Worm (Caenorhabditis elegans) whole organism, late embryonic: ENCODE results near the gene clec-58.
"Not testable (repeated sequence)": the region's sequence is repeated elsewhere in the genome, so short reads cannot be mapped to it uniquely, and the experiment has no call there.

ENCODE experiments used
- C08G9.2 ChIP-seq: sonication (generic microtip); optimal IDR thresholded peaks from 2 replicates; lab custom pipeline; 2016; ENCODE audit warnings: mild to moderate bottlenecking, missing genetic modification characterization, moderate library complexity, missing compliant biosample characterization
- F13H6.1 ChIP-seq: sonication (generic microtip); optimal IDR thresholded peaks from 2 replicates; lab custom pipeline; 2016; ENCODE audit warnings: missing genetic modification characterization, missing compliant biosample characterization
- K09A11.1 ChIP-seq: sonication (generic microtip); optimal IDR thresholded peaks from 2 replicates; lab custom pipeline; 2017; ENCODE audit warnings: antibody characterized with exemption, mild to moderate bottlenecking, missing genetic modification characterization, missing compliant biosample characterization; ENCODE audit not compliant: insufficient read depth
- T23F11.4 ChIP-seq: fragments of 200-800 bp; sonication (Bioruptor generic); optimal IDR thresholded peaks from 2 replicates; lab custom pipeline; 2018; ENCODE audit warnings: mild to moderate bottlenecking, missing genetic modification characterization, missing compliant biosample characterization
- Y22D7AL.16 ChIP-seq: sonication (generic microtip); optimal IDR thresholded peaks from 2 replicates; lab custom pipeline; 2016; ENCODE audit warnings: missing genetic modification characterization, missing compliant biosample characterization
- ceh-18 ChIP-seq: sonication (generic microtip); optimal IDR thresholded peaks from 2 replicates; lab custom pipeline; 2016; ENCODE audit warnings: missing genetic modification characterization, missing compliant biosample characterization
- ceh-19 ChIP-seq: fragments of 200-800 bp; sonication (Bioruptor generic); optimal IDR thresholded peaks from 2 replicates; lab custom pipeline; 2018; ENCODE audit warnings: mild to moderate bottlenecking, missing genetic modification characterization, missing compliant biosample characterization
- ceh-2 ChIP-seq: sonication (generic microtip); optimal IDR thresholded peaks from 2 replicates; lab custom pipeline; 2016; ENCODE audit warnings: missing genotype, missing genetic modification characterization, missing compliant biosample characterization
- ceh-24 ChIP-seq: sonication (generic microtip); optimal IDR thresholded peaks from 2 replicates; lab custom pipeline; 2016; ENCODE audit warnings: mild to moderate bottlenecking, missing genetic modification characterization, missing compliant biosample characterization
- ceh-30 ChIP-seq: fragments of 150-350 bp; optimal IDR thresholded peaks from 2 replicates; lab custom pipeline; 2014; ENCODE audit warnings: missing biosample characterization, missing genetic modification characterization
- ceh-31 ChIP-seq: sonication (generic microtip); optimal IDR thresholded peaks from 2 replicates; lab custom pipeline; 2016; ENCODE audit warnings: missing genetic modification characterization, missing compliant biosample characterization
- ceh-45 ChIP-seq: fragments of 200-800 bp; sonication (Bioruptor generic); IDR thresholded peaks from 2 replicates; pipeline ENCODE4 v1.3.6; 2022; ENCODE audit warnings: missing genetic modification reagents, missing genetic modification characterization, missing compliant biosample characterization
- ceh-6 ChIP-seq: fragments of 200-800 bp; sonication (Bioruptor generic); optimal IDR thresholded peaks from 2 replicates; lab custom pipeline; 2018; ENCODE audit warnings: mild to moderate bottlenecking, missing genetic modification characterization, missing compliant biosample characterization
- ceh-9 ChIP-seq: sonication (generic microtip); optimal IDR thresholded peaks from 2 replicates; lab custom pipeline; 2016; ENCODE audit warnings: mild to moderate bottlenecking, missing genetic modification characterization, inconsistent platforms, missing compliant biosample characterization
- dve-1 ChIP-seq: sonication (generic microtip); optimal IDR thresholded peaks from 2 replicates; lab custom pipeline; 2017; ENCODE audit warnings: antibody characterized with exemption, mild to moderate bottlenecking, missing genetic modification characterization, missing compliant biosample characterization
- elt-2 ChIP-seq: sonication (generic microtip); optimal IDR thresholded peaks from 2 replicates; lab custom pipeline; 2016; ENCODE audit warnings: missing genetic modification reagents, missing genetic modification characterization, missing compliant biosample characterization
- elt-4 ChIP-seq: sonication (generic microtip); optimal IDR thresholded peaks from 2 replicates; lab custom pipeline; 2016; ENCODE audit warnings: missing genetic modification characterization, missing compliant biosample characterization
- eyg-1 ChIP-seq: sonication (generic microtip); optimal IDR thresholded peaks from 2 replicates; lab custom pipeline; 2016; ENCODE audit warnings: missing genotype, missing genetic modification characterization, missing compliant biosample characterization
- gmeb-2 ChIP-seq: sonication (generic microtip); optimal IDR thresholded peaks from 2 replicates; lab custom pipeline; 2016; ENCODE audit warnings: missing genetic modification characterization, inconsistent platforms, missing compliant biosample characterization
- hlh-13 ChIP-seq: fragments of 200-800 bp; sonication (Bioruptor generic); optimal IDR thresholded peaks from 2 replicates; lab custom pipeline; 2018; ENCODE audit warnings: mild to moderate bottlenecking, missing genetic modification characterization, missing compliant biosample characterization
- lim-6 ChIP-seq: sonication (generic microtip); optimal IDR thresholded peaks from 2 replicates; lab custom pipeline; 2016; ENCODE audit warnings: missing genetic modification characterization, missing compliant biosample characterization
- lin-11 ChIP-seq: fragments of 200-800 bp; sonication (Bioruptor generic); optimal IDR thresholded peaks from 2 replicates; lab custom pipeline; 2018; ENCODE audit warnings: mild to moderate bottlenecking, missing genetic modification characterization, missing compliant biosample characterization
- madf-2 ChIP-seq: sonication (generic microtip); optimal IDR thresholded peaks from 2 replicates; lab custom pipeline; 2017; ENCODE audit warnings: missing genetic modification characterization, missing compliant biosample characterization
- mec-3 ChIP-seq: sonication (generic microtip); optimal IDR thresholded peaks from 2 replicates; lab custom pipeline; 2016; ENCODE audit warnings: borderline replicate concordance, missing genetic modification characterization, missing compliant biosample characterization
- nfya-1 ChIP-seq: sonication (generic microtip); optimal IDR thresholded peaks from 2 replicates; lab custom pipeline; 2017; ENCODE audit warnings: missing genetic modification characterization, mild to moderate bottlenecking, missing compliant biosample characterization, antibody characterized with exemption, moderate library complexity
- nhr-11 ChIP-seq: fragments of 150-350 bp; optimal IDR thresholded peaks from 2 replicates; lab custom pipeline; 2014; ENCODE audit warnings: missing biosample characterization, missing genetic modification characterization
- nhr-232 ChIP-seq: sonication (generic microtip); optimal IDR thresholded peaks from 2 replicates; lab custom pipeline; 2016; ENCODE audit warnings: missing genetic modification characterization, missing compliant biosample characterization
- npax-4 ChIP-seq: sonication (generic microtip); optimal IDR thresholded peaks from 2 replicates; lab custom pipeline; 2016; ENCODE audit warnings: missing genetic modification characterization, missing compliant biosample characterization
- pha-2 ChIP-seq: sonication (generic microtip); optimal IDR thresholded peaks from 2 replicates; lab custom pipeline; 2017; ENCODE audit warnings: mild to moderate bottlenecking, missing genetic modification characterization, missing compliant biosample characterization
- rnt-1 ChIP-seq: sonication (generic microtip); optimal IDR thresholded peaks from 2 replicates; lab custom pipeline; 2016; ENCODE audit warnings: missing genetic modification characterization, missing compliant biosample characterization
- sdc-2 ChIP-seq: sonication (generic microtip); optimal IDR thresholded peaks from 2 replicates; lab custom pipeline; 2016; ENCODE audit warnings: missing genotype, missing genetic modification characterization, missing compliant biosample characterization
- sox-2 ChIP-seq: fragments of 200-800 bp; sonication (Bioruptor generic); IDR thresholded peaks from 2 replicates; pipeline ENCODE4 v1.3.6; 2022; ENCODE audit warnings: missing genetic modification reagents, missing genetic modification characterization, missing compliant biosample characterization
- unc-3 ChIP-seq, 2 experiments: fragments of 200-800 bp in 1 of 2; sonication (Bioruptor generic) in 1 of 2; sonication (generic microtip) in 1 of 2; conservative IDR thresholded peaks in 1 of 2; optimal IDR thresholded peaks in 1 of 2; 2 replicates each; pipeline versions ENCODE4 v1.3.6 to Lab custom; 2016 to 2022; ENCODE audit warnings: missing compliant biosample characterization in 2 of 2, missing genetic modification characterization in 2 of 2, missing genetic modification reagents in 1 of 2
- unc-86 ChIP-seq: sonication (generic microtip); optimal IDR thresholded peaks from 2 replicates; lab custom pipeline; 2016; ENCODE audit warnings: missing genetic modification characterization, missing compliant biosample characterization
- ztf-16 ChIP-seq: sonication (generic microtip); optimal IDR thresholded peaks from 2 replicates; lab custom pipeline; 2017; ENCODE audit warnings: missing genetic modification characterization, missing compliant biosample characterization

The clec-58 gene

DNA sequence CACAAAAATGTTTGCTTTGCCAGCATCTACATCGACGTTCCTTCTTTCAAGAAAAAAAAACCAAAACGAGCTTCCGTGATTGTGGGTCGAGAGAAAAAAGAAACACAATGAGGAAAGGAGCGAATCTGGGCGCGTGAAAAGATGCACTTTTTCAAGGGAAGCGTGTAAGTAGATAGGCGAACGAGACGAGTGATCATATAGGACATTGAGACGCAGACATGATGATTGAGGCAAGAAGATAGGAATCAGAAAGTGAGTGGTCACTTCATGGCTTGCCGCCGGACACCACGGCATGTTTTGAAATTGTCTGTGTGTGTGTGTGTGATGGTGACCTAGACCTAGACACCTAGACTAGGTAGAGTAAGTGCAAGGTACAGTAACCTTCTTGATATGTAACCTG, 25.6 kb upstream of the clec-58 start:
- TF ChIP-seq gmeb-2 (tag; lab: Kevin White, UChicago): no peak
- no peak for TF ChIP-seq ceh-19 (GFP tag; lab: Kevin White, UChicago)
- TF ChIP-seq ceh-31 (tag; lab: Kevin White, UChicago): peak; percentile 28
- peak; percentile 3 for TF ChIP-seq F13H6.1 (tag; lab: Kevin White, UChicago)
- TF ChIP-seq ceh-18: peak; percentile 22
- TF ChIP-seq nfya-1 (tag; lab: Kevin White, UChicago): peak; percentile 25
- TF ChIP-seq rnt-1 (tag; lab: Kevin White, UChicago): peak; percentile 44
- TF ChIP-seq, all 69 proteins: peak for 5

DNA sequence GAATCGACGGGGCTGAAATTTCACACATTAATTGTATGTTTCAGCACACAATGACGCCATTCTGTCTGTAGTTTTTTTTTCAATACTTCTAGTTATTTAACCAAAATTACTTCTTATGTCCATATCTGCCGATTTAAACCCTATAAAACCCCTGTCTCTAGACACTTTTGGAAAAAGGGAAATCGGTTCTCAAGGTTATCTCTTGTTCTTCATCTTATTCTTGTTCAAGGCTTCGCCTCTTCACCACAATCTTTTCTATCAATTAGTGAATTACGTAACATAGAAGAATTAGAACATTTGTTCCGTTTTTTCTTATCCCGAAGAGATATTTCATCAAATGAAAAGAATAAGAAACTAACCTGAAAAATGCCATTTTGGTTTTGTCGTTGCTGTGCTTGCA, 24.7 kb upstream of the clec-58 start:
- no peak for TF ChIP-seq ceh-2 (tag; lab: Kevin White, UChicago)
- TF ChIP-seq K09A11.1 (tag; lab: Kevin White, UChicago): no peak
- no peak for TF ChIP-seq Y22D7AL.16 (tag; lab: Kevin White, UChicago)
- no peak for TF ChIP-seq ceh-45 (GFP tag; lab: Robert Waterston, UW)
- TF ChIP-seq F13H6.1 (tag; lab: Kevin White, UChicago): no peak
- no peak for TF ChIP-seq ceh-6 (GFP tag; lab: Kevin White, UChicago)
- no peak for TF ChIP-seq unc-3 (GFP tag; conservative IDR thresholded peaks at IDR 0.05; lab: Robert Waterston, UW)
- TF ChIP-seq unc-3 (tag; optimal IDR thresholded peaks at IDR 0.05; lab: Kevin White, UChicago): no peak

DNA sequence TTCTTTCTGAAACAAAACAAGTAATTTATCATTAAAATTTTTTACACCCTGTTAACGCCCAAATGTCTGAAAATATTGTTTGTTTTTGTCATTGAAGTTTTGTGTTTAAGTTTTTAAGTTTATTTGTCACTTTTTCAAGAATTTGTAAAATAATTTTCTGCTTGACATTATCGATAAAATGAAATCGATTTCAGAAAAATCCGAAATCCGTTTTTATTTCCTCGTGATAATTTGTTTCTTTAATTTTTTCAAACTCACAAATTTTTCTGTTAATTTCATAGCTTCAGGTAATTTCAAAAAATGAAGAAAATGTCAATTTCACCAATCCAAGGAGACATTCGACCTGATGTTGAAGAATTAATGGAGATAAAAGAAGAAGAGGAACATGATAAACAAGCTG, 20.0 kb upstream of the clec-58 start, which contains the start of gene ZK666.12:
Gene ZK666.12, plus strand, starts transcription at position 301 of the 400 bp plus-strand sequence.
- TF ChIP-seq eyg-1 (tag; lab: Kevin White, UChicago) (no peak), ceh-19 (GFP tag; lab: Kevin White, UChicago) (no peak), nhr-11 (tag; lab: Kevin White, UChicago) (no peak), ceh-6 (GFP tag; lab: Kevin White, UChicago) (no peak), unc-86 (tag; lab: Kevin White, UChicago) (no peak)

DNA sequence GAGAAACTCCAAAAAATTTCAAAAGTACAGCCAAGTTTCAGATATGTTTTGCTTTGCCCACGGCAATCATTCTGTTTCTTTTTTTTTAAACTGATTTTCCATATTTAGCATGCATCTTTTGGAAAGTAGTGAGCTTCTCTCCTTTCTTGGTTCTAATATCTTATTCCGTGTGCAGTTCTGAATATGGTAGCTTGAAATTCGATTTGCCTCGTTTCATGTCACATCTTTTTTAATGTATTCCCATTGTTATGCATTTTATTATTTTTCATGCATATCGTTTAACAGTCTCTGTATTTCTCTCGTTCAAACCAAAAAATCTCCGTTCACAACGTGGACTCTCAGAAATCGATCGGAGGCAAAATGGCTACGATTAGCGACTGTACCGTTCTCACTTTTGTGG, 18.5 kb upstream of the clec-58 start, which contains the start of gene ZK666.14:
Gene ZK666.14, plus strand, starts transcription at position 301 of the 400 bp plus-strand sequence.
- TF ChIP-seq dve-1 (tag; lab: Kevin White, UChicago): no peak
- no peak for TF ChIP-seq C08G9.2 (tag; lab: Kevin White, UChicago)
- no peak for TF ChIP-seq elt-4 (tag; lab: Kevin White, UChicago)
- TF ChIP-seq pha-2 (tag; lab: Kevin White, UChicago): no peak
- no peak for TF ChIP-seq elt-2
- no peak for TF ChIP-seq npax-4 (tag; lab: Kevin White, UChicago)

DNA sequence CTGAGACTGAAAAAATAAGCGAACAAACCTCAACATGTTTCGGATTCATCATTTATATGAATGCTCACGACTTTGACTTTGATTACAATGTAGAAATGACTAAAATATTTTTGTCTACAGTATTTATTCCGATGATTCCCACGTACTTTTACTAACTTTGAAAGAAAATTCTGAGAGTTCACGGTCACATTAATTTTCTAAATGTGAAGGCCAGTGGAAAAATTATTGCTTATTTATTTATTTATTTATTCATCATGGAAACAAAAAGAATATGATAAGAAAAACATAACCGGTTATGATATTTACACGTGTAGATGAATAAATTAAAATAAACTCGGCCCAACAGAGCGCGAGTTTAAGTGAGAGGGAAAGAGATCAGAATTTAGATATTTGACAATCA, 17.1 kb upstream of the clec-58 start, which contains the start of gene ZK666.8:
Gene ZK666.8, minus strand, starts transcription at position 101 of the 400 bp plus-strand sequence.
- not testable (repeated sequence) for TF ChIP-seq hlh-13 (GFP tag; lab: Kevin White, UChicago); pha-2 (tag; lab: Kevin White, UChicago); lin-11 (tag; lab: Kevin White, UChicago)

DNA sequence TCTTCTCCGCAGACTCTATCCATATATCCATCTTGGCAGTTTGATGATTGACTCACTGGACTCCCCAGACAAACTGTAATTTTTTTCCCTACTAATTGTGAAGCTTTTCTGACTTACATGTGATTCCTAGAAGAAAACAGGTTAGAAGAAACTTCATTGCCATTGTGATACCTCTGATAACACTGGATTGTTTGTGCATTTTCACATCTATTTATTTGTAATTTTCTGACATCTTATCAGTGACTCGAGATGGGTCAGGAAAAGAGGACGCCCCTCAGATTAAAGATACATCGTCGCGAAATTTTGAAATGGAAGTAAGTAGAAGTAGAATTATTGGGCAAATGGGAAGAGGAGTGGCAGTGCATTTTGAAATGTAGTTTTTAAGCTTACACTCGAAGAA, 14.4 kb upstream of the clec-58 start, which contains the start of gene clec-61:
Gene clec-61, minus strand, starts transcription at position 209 of the 400 bp plus-strand sequence.
- TF ChIP-seq ztf-16 (no peak), ceh-30 (tag; lab: Kevin White, UChicago) (no peak), sox-2 (GFP tag; lab: Robert Waterston, UW) (no peak), ceh-31 (tag; lab: Kevin White, UChicago) (no peak), ceh-24 (tag; lab: Kevin White, UChicago) (no peak), nfya-1 (tag; lab: Kevin White, UChicago) (no peak), nhr-232 (tag; lab: Kevin White, UChicago) (no peak), lim-6 (tag; lab: Kevin White, UChicago) (no peak), rnt-1 (tag; lab: Kevin White, UChicago) (no peak), sdc-2 (no peak), mec-3 (tag; lab: Kevin White, UChicago) (no peak), npax-4 (tag; lab: Kevin White, UChicago) (no peak), dve-1 (tag; lab: Kevin White, UChicago) (no peak), ceh-9 (tag; lab: Kevin White, UChicago) (no peak), ceh-6 (GFP tag; lab: Kevin White, UChicago) (no peak), hlh-13 (GFP tag; lab: Kevin White, UChicago) (no peak), T23F11.4 (GFP tag; lab: Kevin White, UChicago) (no peak), madf-2 (tag; lab: Kevin White, UChicago) (no peak)
